Fruit fly (Drosophila melanogaster) whole organism, embryonic: ENCODE measurements around the gene Arpc1.

Source experiments
- Atf3 ChIP-seq: fragments of 200-800 bp; sonication (Bioruptor generic); optimal IDR thresholded peaks from 3 replicates; lab custom pipeline; 2016; ENCODE audit warnings: missing biosample characterization, missing genetic modification characterization
- Bteb2 ChIP-seq: fragments of 200-800 bp; sonication (Bioruptor generic); optimal IDR thresholded peaks from 2 replicates; lab custom pipeline; 2016; ENCODE audit warnings: missing biosample characterization, missing genetic modification characterization
- C15 ChIP-seq: fragments of 200-800 bp; sonication (Bioruptor generic); IDR thresholded peaks from 3 replicates; pipeline ENCODE4 v1.3.6; 2022; ENCODE audit warnings: missing biosample characterization, missing genetic modification characterization
- CG10462 ChIP-seq: fragments of 200-800 bp; sonication (Bioruptor generic); optimal IDR thresholded peaks from 2 replicates; lab custom pipeline; 2016; ENCODE audit warnings: missing biosample characterization, missing genetic modification characterization
- CG10979 ChIP-seq: fragments of 200-800 bp; sonication (Bioruptor generic); optimal IDR thresholded peaks from 2 replicates; lab custom pipeline; 2018; ENCODE audit warnings: missing biosample characterization, mild to moderate bottlenecking, missing genetic modification characterization, moderate library complexity
- CG11093 ChIP-seq: fragments of 200-800 bp; sonication (Bioruptor generic); IDR thresholded peaks from 3 replicates; pipeline ENCODE4 v1.3.6; 2022; ENCODE audit warnings: missing biosample characterization, missing genetic modification characterization
- CG11504 ChIP-seq: fragments of 200-800 bp; sonication (Bioruptor generic); optimal IDR thresholded peaks from 3 replicates; lab custom pipeline; 2019; ENCODE audit warnings: missing biosample characterization, mild to moderate bottlenecking, missing genetic modification characterization, moderate library complexity
- CG11560 ChIP-seq: fragments of 200-800 bp; sonication (Bioruptor generic); IDR thresholded peaks from 3 replicates; pipeline ENCODE4 v1.3.6; 2022; ENCODE audit warnings: missing biosample characterization, missing genetic modification characterization
- CG12155 ChIP-seq: fragments of 200-800 bp; sonication (Bioruptor generic); optimal IDR thresholded peaks from 3 replicates; lab custom pipeline; 2016; ENCODE audit warnings: missing biosample characterization, missing genetic modification characterization
- CG14050 ChIP-seq: fragments of 200-800 bp; sonication (Bioruptor generic); IDR thresholded peaks from 3 replicates; pipeline ENCODE4 v1.3.6; 2022; ENCODE audit warnings: missing biosample characterization, missing genetic modification characterization
- CG17359 ChIP-seq: fragments of 200-800 bp; sonication (Bioruptor generic); optimal IDR thresholded peaks from 3 replicates; lab custom pipeline; 2018; ENCODE audit warnings: missing biosample characterization, mild to moderate bottlenecking, missing genetic modification characterization, moderate library complexity
- CG17568 ChIP-seq: fragments of 200-800 bp; sonication (Bioruptor generic); optimal IDR thresholded peaks from 2 replicates; lab custom pipeline; 2018; ENCODE audit warnings: missing biosample characterization, mild to moderate bottlenecking, missing genetic modification characterization, moderate library complexity
- CG18476 ChIP-seq: fragments of 200-800 bp; sonication (Bioruptor generic); optimal IDR thresholded peaks from 2 replicates; lab custom pipeline; 2016; ENCODE audit warnings: missing biosample characterization, mild to moderate bottlenecking, missing genetic modification characterization
- CG18599 ChIP-seq: fragments of 200-800 bp; sonication (Bioruptor generic); optimal IDR thresholded peaks from 3 replicates; lab custom pipeline; 2017; ENCODE audit warnings: missing biosample characterization, missing genetic modification characterization, mild to moderate bottlenecking, moderate library complexity, missing genetic modification reagents
- CG18619 ChIP-seq: fragments of 200-800 bp; sonication (Bioruptor generic); optimal IDR thresholded peaks from 3 replicates; lab custom pipeline; 2017; ENCODE audit warnings: missing biosample characterization, mild to moderate bottlenecking, missing genetic modification characterization
- CG2199 ChIP-seq: fragments of 200-800 bp; sonication (Bioruptor generic); IDR thresholded peaks from 3 replicates; pipeline ENCODE4 v1.3.6; 2022; ENCODE audit warnings: missing biosample characterization, missing genetic modification characterization
- CG3065 ChIP-seq: fragments of 200-800 bp; sonication (Bioruptor generic); optimal IDR thresholded peaks from 2 replicates; lab custom pipeline; 2016; ENCODE audit warnings: missing biosample characterization, missing genetic modification characterization
- CG31224 ChIP-seq: fragments of 200-800 bp; sonication (Bioruptor generic); IDR thresholded peaks from 2 replicates; pipeline ENCODE4 v1.3.6; 2022; ENCODE audit warnings: missing biosample characterization, missing genetic modification characterization
- CG3163 ChIP-seq: fragments of 200-800 bp; sonication (Bioruptor generic); optimal IDR thresholded peaks from 3 replicates; lab custom pipeline; 2016; ENCODE audit warnings: missing biosample characterization, missing genetic modification characterization
- CG4404 ChIP-seq: fragments of 200-800 bp; sonication (Bioruptor generic); IDR thresholded peaks from 2 replicates; pipeline ENCODE4 v1.3.6; 2022; ENCODE audit warnings: missing biosample characterization, missing genetic modification characterization
- CG7556 ChIP-seq: fragments of 200-800 bp; sonication (Bioruptor generic); optimal IDR thresholded peaks from 2 replicates; lab custom pipeline; 2017; ENCODE audit warnings: missing biosample characterization, mild to moderate bottlenecking, missing genetic modification characterization
- CG9797 ChIP-seq: fragments of 200-800 bp; sonication (Bioruptor generic); optimal IDR thresholded peaks from 3 replicates; lab custom pipeline; 2018; ENCODE audit warnings: missing biosample characterization, mild to moderate bottlenecking, missing genetic modification characterization
- CrebB ChIP-seq: fragments of 200-800 bp; sonication (Bioruptor generic); optimal IDR thresholded peaks from 3 replicates; lab custom pipeline; 2018; ENCODE audit warnings: missing biosample characterization, mild to moderate bottlenecking, missing genetic modification characterization
- D ChIP-seq, 2 experiments: fragments of 200-800 bp in 1 of 2; fragments of >200 bp in 1 of 2; sonication (Bioruptor generic) in 1 of 2; optimal IDR thresholded peaks; 2 replicates in 1 of 2; 3 replicates in 1 of 2; lab custom pipeline; 2017; ENCODE audit warnings: mild to moderate bottlenecking in 1 of 2, missing biosample characterization in 1 of 2, missing genetic modification characterization in 1 of 2, missing genetic modification reagents in 1 of 2
- Drgx ChIP-seq: fragments of 200-800 bp; sonication (Bioruptor generic); IDR thresholded peaks from 2 replicates; pipeline ENCODE4 v1.3.6; 2022; ENCODE audit warnings: missing biosample characterization, missing genetic modification characterization
- Ets97D ChIP-seq: fragments of 200-800 bp; sonication (Bioruptor generic); optimal IDR thresholded peaks from 3 replicates; lab custom pipeline; 2016; ENCODE audit warnings: missing biosample characterization, missing genetic modification characterization
- HLHmδ ChIP-seq: fragments of 200-800 bp; sonication (Bioruptor generic); optimal IDR thresholded peaks from 2 replicates; lab custom pipeline; 2018; ENCODE audit warnings: missing biosample characterization, mild to moderate bottlenecking, missing genetic modification characterization, moderate library complexity
- Spps ChIP-seq: fragments of 200-800 bp; sonication (Bioruptor generic); optimal IDR thresholded peaks from 2 replicates; lab custom pipeline; 2018; ENCODE audit warnings: missing biosample characterization, mild to moderate bottlenecking, missing genetic modification characterization
- Ssrp ChIP-seq: fragments of 200-800 bp; sonication (Bioruptor generic); optimal IDR thresholded peaks from 2 replicates; lab custom pipeline; 2018; ENCODE audit warnings: missing biosample characterization, mild to moderate bottlenecking, missing genetic modification characterization, moderate library complexity
- TFAM ChIP-seq: fragments of 200-800 bp; sonication (Bioruptor generic); optimal IDR thresholded peaks from 2 replicates; lab custom pipeline; 2017; ENCODE audit warnings: missing biosample characterization, missing genetic modification characterization, inconsistent platforms
- YL-1 ChIP-seq: fragments of 200-800 bp; sonication (Bioruptor generic); optimal IDR thresholded peaks from 3 replicates; lab custom pipeline; 2017; ENCODE audit warnings: missing biosample characterization, mild to moderate bottlenecking, missing genetic modification characterization
- abd-A ChIP-seq: fragments of 200-800 bp; sonication (Bioruptor generic); optimal IDR thresholded peaks from 3 replicates; lab custom pipeline; 2019; ENCODE audit warnings: missing biosample characterization, mild to moderate bottlenecking, missing genetic modification characterization, moderate library complexity
- ac ChIP-seq: fragments of 200-800 bp; sonication (Bioruptor generic); optimal IDR thresholded peaks from 3 replicates; lab custom pipeline; 2017; ENCODE audit warnings: missing biosample characterization, mild to moderate bottlenecking, missing genetic modification characterization
- bbx ChIP-seq: fragments of 200-800 bp; sonication (Bioruptor generic); IDR thresholded peaks from 2 replicates; pipeline ENCODE4 v1.3.6; 2022; ENCODE audit warnings: missing biosample characterization, missing genetic modification characterization; ENCODE audit not compliant: partially characterized antibody
- cad ChIP-seq: fragments of >200 bp; optimal IDR thresholded peaks from 2 replicates; lab custom pipeline; 2017; ENCODE audit warnings: missing biosample characterization, missing genetic modification characterization
- da ChIP-seq: fragments of 200-800 bp; sonication (Bioruptor generic); optimal IDR thresholded peaks from 2 replicates; lab custom pipeline; 2016; ENCODE audit warnings: missing biosample characterization, missing genetic modification characterization
- dan ChIP-seq: fragments of 200-800 bp; sonication (Bioruptor generic); IDR thresholded peaks from 2 replicates; pipeline ENCODE4 v1.3.6; 2022; ENCODE audit warnings: missing biosample characterization, missing genetic modification characterization
- en ChIP-seq: fragments of 200-800 bp; sonication (Bioruptor generic); optimal IDR thresholded peaks from 2 replicates; lab custom pipeline; 2016; ENCODE audit warnings: missing biosample characterization, missing genetic modification characterization
- fd102C ChIP-seq: fragments of 200-800 bp; sonication (Bioruptor generic); optimal IDR thresholded peaks from 2 replicates; lab custom pipeline; 2018; ENCODE audit warnings: missing biosample characterization, mild to moderate bottlenecking, missing genetic modification characterization, moderate library complexity
- ftz-f1 ChIP-seq: fragments of 200-800 bp; sonication (Bioruptor generic); optimal IDR thresholded peaks from 2 replicates; lab custom pipeline; 2016; ENCODE audit warnings: missing biosample characterization, missing genetic modification characterization
- gfzf ChIP-seq: fragments of 200-800 bp; sonication (Bioruptor generic); optimal IDR thresholded peaks from 2 replicates; lab custom pipeline; 2016; ENCODE audit warnings: missing biosample characterization, mild to moderate bottlenecking, missing genetic modification characterization, moderate library complexity
- grn ChIP-seq: fragments of 200-800 bp; sonication (Bioruptor generic); optimal IDR thresholded peaks from 3 replicates; lab custom pipeline; 2017; ENCODE audit warnings: missing biosample characterization, missing genetic modification characterization
- kah ChIP-seq: fragments of 200-800 bp; sonication (Bioruptor generic); optimal IDR thresholded peaks from 2 replicates; lab custom pipeline; 2018; ENCODE audit warnings: missing biosample characterization, mild to moderate bottlenecking, missing genetic modification characterization
- lbe ChIP-seq: fragments of 200-800 bp; sonication (Bioruptor generic); optimal IDR thresholded peaks from 2 replicates; lab custom pipeline; 2016; ENCODE audit warnings: missing biosample characterization, mild to moderate bottlenecking, missing genetic modification characterization
- pho ChIP-seq: fragments of 200-800 bp; sonication (Bioruptor generic); optimal IDR thresholded peaks from 2 replicates; lab custom pipeline; 2016; ENCODE audit warnings: missing biosample characterization, missing genetic modification characterization
- pnt ChIP-seq: fragments of 200-800 bp; sonication (Bioruptor generic); optimal IDR thresholded peaks from 3 replicates; lab custom pipeline; 2016; ENCODE audit warnings: missing biosample characterization, missing genetic modification characterization
- psq ChIP-seq: fragments of 200-800 bp; sonication (Bioruptor generic); optimal IDR thresholded peaks from 2 replicates; lab custom pipeline; 2017; ENCODE audit warnings: missing biosample characterization, missing genetic modification characterization
- sens ChIP-seq: fragments of 200-800 bp; sonication (Bioruptor generic); peaks from one replicate; lab custom pipeline; 2016; ENCODE audit warnings: missing biosample characterization, missing genetic modification characterization
- sqz ChIP-seq: fragments of 200-800 bp; sonication (Bioruptor generic); optimal IDR thresholded peaks from 3 replicates; lab custom pipeline; 2018; ENCODE audit warnings: missing biosample characterization, mild to moderate bottlenecking, missing genetic modification characterization
- wek ChIP-seq: fragments of 200-800 bp; sonication (Bioruptor generic); optimal IDR thresholded peaks from 3 replicates; lab custom pipeline; 2018; ENCODE audit warnings: missing biosample characterization, mild to moderate bottlenecking, missing genetic modification characterization, moderate library complexity

Gene Arpc1

DNA sequence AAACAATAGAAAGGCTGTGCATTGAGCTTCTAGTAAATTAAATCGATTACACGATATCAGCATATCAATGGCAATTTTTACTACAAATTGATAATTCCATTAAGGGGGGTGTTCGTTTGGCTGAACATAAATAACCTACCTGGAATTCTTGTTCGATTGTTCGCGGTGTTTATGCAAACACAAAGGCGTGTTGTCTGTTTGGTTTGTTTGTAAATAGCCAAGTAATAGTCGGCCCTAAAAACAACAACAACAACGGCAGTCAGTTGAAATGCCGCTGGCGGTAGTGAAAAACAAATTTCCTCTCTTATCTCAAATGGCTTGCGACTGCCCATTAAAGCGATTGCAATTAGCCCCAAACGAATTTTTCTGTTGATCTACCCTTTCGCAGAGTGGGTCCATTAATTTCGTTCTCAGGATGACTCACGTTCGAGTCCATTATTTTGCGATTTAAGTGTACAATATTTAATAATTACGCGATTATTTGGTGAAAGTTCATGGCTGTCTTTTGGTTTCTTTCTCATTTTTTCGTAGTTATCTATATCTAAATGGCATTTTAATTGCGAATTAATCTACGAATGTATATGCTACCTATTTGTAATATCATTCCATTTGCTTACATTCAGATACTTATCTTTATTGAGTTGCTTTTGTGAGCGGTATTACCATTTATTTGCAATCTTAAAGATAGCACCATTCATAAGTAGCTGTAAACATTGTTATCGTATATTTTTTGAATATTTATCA, 9.3 kb upstream of the Arpc1 start (continued):
- no peak for TF ChIP-seq D (optimal IDR thresholded peaks at IDR 0.05; lab: Kevin White, UChicago)
- no peak for TF ChIP-seq D (GFP tag; optimal IDR thresholded peaks at IDR 0.05; lab: Kevin White, UChicago)
- peak; percentile 82 for TF ChIP-seq grn (GFP tag; lab: Kevin White, UChicago)
- 0 out of 3 replicates have a peak, but pooled peaks have one; percentile 18 for TF ChIP-seq CG2199 (GFP tag; lab: Robert Waterston, UW)
- no peak for TF ChIP-seq gfzf (GFP tag; lab: Kevin White, UChicago)
- peak; percentile 38 for TF ChIP-seq abd-A
- TF ChIP-seq CG18599 (GFP tag; lab: Kevin White, UChicago) = no peak
- TF ChIP-seq da (GFP tag; lab: Kevin White, UChicago) = no peak
- no peak for TF ChIP-seq CG7556
- TF ChIP-seq sqz (GFP tag; lab: Kevin White, UChicago) = no peak
- no peak for TF ChIP-seq CG3163 (GFP tag; lab: Kevin White, UChicago)
- TF ChIP-seq CG14050 = no peak
- no peak for TF ChIP-seq CG10979 (tag; lab: Kevin White, UChicago)
- TF ChIP-seq Spps (tag; lab: Kevin White, UChicago) = no peak
- no peak for TF ChIP-seq CG11093 (GFP tag; lab: Robert Waterston, UW)
- no peak for TF ChIP-seq Drgx
- TF ChIP-seq CrebB (tag; lab: Kevin White, UChicago) = no peak
- TF ChIP-seq CG10462 (GFP tag; lab: Kevin White, UChicago) = peak; percentile 2
- TF ChIP-seq psq (GFP tag; lab: Kevin White, UChicago) = no peak
- TF ChIP-seq en (GFP tag; lab: Kevin White, UChicago) = no peak
- no peak for TF ChIP-seq bbx (GFP tag; lab: Robert Waterston, UW)
- TF ChIP-seq fd102C (GFP tag; lab: Kevin White, UChicago) = peak; percentile 46
- peak; percentile 16 for TF ChIP-seq CG18476 (GFP tag; lab: Kevin White, UChicago)
- TF ChIP-seq Ets97D (GFP tag; lab: Kevin White, UChicago) = no peak
- TF ChIP-seq CG9797 (GFP tag; lab: Kevin White, UChicago) = no peak
- no peak for TF ChIP-seq TFAM (GFP tag; lab: Kevin White, UChicago)
- peak; percentile 20 for TF ChIP-seq CG17568
- TF ChIP-seq Atf3 (GFP tag; lab: Kevin White, UChicago) = no peak
- no peak for TF ChIP-seq YL-1 (GFP tag; lab: Kevin White, UChicago)
- no peak for TF ChIP-seq CG3065
- TF ChIP-seq kah (GFP tag; lab: Kevin White, UChicago) = no peak
- TF ChIP-seq CG4404 (GFP tag; lab: Robert Waterston, UW) = no peak
- no peak for TF ChIP-seq CG12155 (GFP tag; lab: Kevin White, UChicago)
- TF ChIP-seq pho = no peak
- TF ChIP-seq wek = peak; percentile 44
- TF ChIP-seq CG17359 = peak; percentile 33
- no peak for TF ChIP-seq cad (GFP tag; lab: Kevin White, UChicago)
- TF ChIP-seq dan (GFP tag; lab: Robert Waterston, UW) = no peak
- TF ChIP-seq Ssrp (tag; lab: Kevin White, UChicago) = no peak
- no peak for TF ChIP-seq ftz-f1
- TF ChIP-seq lbe (GFP tag; lab: Kevin White, UChicago) = no peak
- peak; percentile 84 for TF ChIP-seq sens (GFP tag; lab: Kevin White, UChicago)
- peak; percentile 34 for TF ChIP-seq CG18619
- no peak for TF ChIP-seq C15 (GFP tag; lab: Robert Waterston, UW)
- no peak for TF ChIP-seq CG11560 (tag; lab: Robert Waterston, UW)
- TF ChIP-seq ac (GFP tag; lab: Kevin White, UChicago) = peak; percentile 18
- TF ChIP-seq CG11504 = peak; percentile 39
- TF ChIP-seq CG31224 (GFP tag; lab: Robert Waterston, UW) = no peak
- TF ChIP-seq HLHmδ (GFP tag; lab: Kevin White, UChicago) = peak; percentile 33
- TF ChIP-seq Bteb2 (GFP tag; lab: Kevin White, UChicago) = no peak
- no peak for TF ChIP-seq pnt (GFP tag; lab: Kevin White, UChicago)
